Worm (Caenorhabditis elegans): Measurements from ENCODE around the gene R07A4.3.
A peak's percentile ranks its signal among the peaks of the same experiment; 100 is the strongest.

Gene R07A4.3

DNA sequence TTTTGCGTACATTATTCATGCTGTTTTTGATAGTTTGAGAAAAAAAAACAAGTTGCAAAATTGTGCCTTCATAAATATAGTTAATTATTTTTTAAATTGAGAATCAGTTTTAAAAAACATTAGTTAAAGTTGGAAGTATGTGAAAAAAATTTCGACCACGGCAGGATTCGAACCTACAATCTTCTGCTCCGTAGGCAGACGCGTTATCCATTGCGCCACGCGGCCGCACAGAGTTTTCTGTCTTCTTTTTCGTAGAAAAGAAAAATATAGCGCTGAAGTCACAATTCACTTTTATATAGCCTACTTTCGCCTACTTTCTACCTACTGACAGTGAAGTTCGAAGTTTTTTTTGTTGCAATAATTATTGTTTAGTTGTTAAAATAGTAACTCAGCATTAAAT is 21.7 kb upstream of the R07A4.3 start:
- TF ChIP-seq atf-7 (tag; optimal IDR thresholded peaks at IDR 0.05), result no peak
- no peak for TF ChIP-seq ekl-4 (GFP tag; IDR thresholded peaks at IDR 0.05)
- TF ChIP-seq hsf-1 (GFP tag; IDR thresholded peaks at IDR 0.05), result no peak
- no peak for TF ChIP-seq F57A8.1 (GFP tag; optimal IDR thresholded peaks at IDR 0.05)
- no peak for TF ChIP-seq Y79H2A.3 (GFP tag; conservative IDR thresholded peaks at IDR 0.05)
- no peak for TF ChIP-seq lsy-27 (tag; optimal IDR thresholded peaks at IDR 0.05; ENCODE audit: borderline replicate concordance, insufficient read depth)
- TF ChIP-seq him-1 (tag; optimal IDR thresholded peaks at IDR 0.05), result peak; percentile 86
- no peak for TF ChIP-seq attf-5 (GFP tag; optimal IDR thresholded peaks at IDR 0.05)
- TF ChIP-seq ZK185.1 (tag; optimal IDR thresholded peaks at IDR 0.05; ENCODE audit: poor library complexity, severe bottlenecking), result peak; percentile 72
- TF ChIP-seq zfh-2 (GFP tag; conservative IDR thresholded peaks at IDR 0.05), result no peak
- no peak for TF ChIP-seq K12H6.12 (tag; optimal IDR thresholded peaks at IDR 0.05)
- TF ChIP-seq nhr-179 (tag; optimal IDR thresholded peaks at IDR 0.05), result peak; percentile 3
- TF ChIP-seq B0019.2 (GFP tag; conservative IDR thresholded peaks at IDR 0.05), result no peak
- TF ChIP-seq B0035.1 (tag; optimal IDR thresholded peaks at IDR 0.05), result peak; percentile 4
- TF ChIP-seq ztf-26 (tag; optimal IDR thresholded peaks at IDR 0.05), result peak; percentile 40
- TF ChIP-seq lir-1 (GFP tag; conservative IDR thresholded peaks at IDR 0.05), result no peak
- TF ChIP-seq ztf-22 (GFP tag; optimal IDR thresholded peaks at IDR 0.05), result no peak
- peak; percentile 75; the same call in 1 of the 2 replicates for TF ChIP-seq ztf-25 (GFP tag; IDR thresholded peaks at IDR 0.05)
- TF ChIP-seq nfya-1 (tag; optimal IDR thresholded peaks at IDR 0.05; ENCODE audit: borderline replicate concordance, insufficient read depth), result no peak
- no peak for TF ChIP-seq madf-8 (GFP tag; conservative IDR thresholded peaks at IDR 0.05)
- TF ChIP-seq ztf-3 (GFP tag; optimal IDR thresholded peaks at IDR 0.05), result no peak
- no peak for TF ChIP-seq lin-35 (GFP tag; optimal IDR thresholded peaks at IDR 0.05)
- no peak for TF ChIP-seq bed-2 (GFP tag; IDR thresholded peaks at IDR 0.05)
- 0 out of 2 replicates have a peak, but pooled peaks have one; percentile 39 for TF ChIP-seq rcor-1 (GFP tag; IDR thresholded peaks at IDR 0.05)
- TF ChIP-seq F55B11.4 (tag; optimal IDR thresholded peaks at IDR 0.05; ENCODE audit: borderline replicate concordance, insufficient read depth), result no peak
- no peak for TF ChIP-seq F37B4.10 (GFP tag; IDR thresholded peaks at IDR 0.05)
- peak; percentile 46 for TF ChIP-seq T07F8.4 (tag; optimal IDR thresholded peaks at IDR 0.05)
- no peak for TF ChIP-seq hlh-26 (GFP tag; conservative IDR thresholded peaks at IDR 0.05)
- peak; percentile 55 for TF ChIP-seq ztf-18 (tag; optimal IDR thresholded peaks at IDR 0.05)
- no peak for TF ChIP-seq K11D2.4 (GFP tag; IDR thresholded peaks at IDR 0.05)
- TF ChIP-seq snpc-3.4 (tag; optimal IDR thresholded peaks at IDR 0.05), result peak; percentile 72
- no peak for TF ChIP-seq lin-40 (tag; optimal IDR thresholded peaks at IDR 0.05)
- TF ChIP-seq lin-26 (GFP tag; IDR thresholded peaks at IDR 0.05), result peak; percentile 90
- no peak for TF ChIP-seq repo-1 (tag; optimal IDR thresholded peaks at IDR 0.05)
- TF ChIP-seq sptf-2 (GFP tag; optimal IDR thresholded peaks at IDR 0.05), result no peak
- TF ChIP-seq nhr-90 (tag; optimal IDR thresholded peaks at IDR 0.05), result no peak
- TF ChIP-seq chd-7 (tag; optimal IDR thresholded peaks at IDR 0.05), result no peak
- peak; percentile 57 for TF ChIP-seq hrde-1 (tag; optimal IDR thresholded peaks at IDR 0.05; ENCODE audit: borderline replicate concordance)
- no peak for TF ChIP-seq Y56A3A.18 (GFP tag; IDR thresholded peaks at IDR 0.05)
- TF ChIP-seq snpc-4 (GFP tag; optimal IDR thresholded peaks at IDR 0.05), result peak; percentile 78
- no peak for TF ChIP-seq snpc-4 (tag; optimal IDR thresholded peaks at IDR 0.05)
- no peak for TF ChIP-seq tbx-9 (tag; optimal IDR thresholded peaks at IDR 0.05; ENCODE audit: borderline replicate concordance)
- peak; percentile 37 for TF ChIP-seq snpc-1.1 (tag; optimal IDR thresholded peaks at IDR 0.05; ENCODE audit: insufficient read depth)
- 0 out of 2 replicates have a peak, but pooled peaks have one; percentile 32 for TF ChIP-seq cebp-2 (GFP tag; IDR thresholded peaks at IDR 0.05)
- TF ChIP-seq ceh-40 (GFP tag; IDR thresholded peaks at IDR 0.05), result no peak
- TF ChIP-seq ccch-3 (GFP tag; optimal IDR thresholded peaks at IDR 0.05), result no peak
- TF ChIP-seq fkh-3 (tag; optimal IDR thresholded peaks at IDR 0.05), result no peak
- TF ChIP-seq dox-1 (GFP tag; IDR thresholded peaks at IDR 0.05), result no peak
